Fruit fly (Drosophila melanogaster) whole organism, prepupa: ENCODE measurements around the gene TTLL4A.

Experiments used
- Blimp-1 ChIP-seq: fragments of 200-800 bp; sonication (Bioruptor generic); optimal IDR thresholded peaks from 3 replicates; lab custom pipeline; 2017; ENCODE audit warnings: missing biosample characterization, missing genetic modification characterization, mild to moderate bottlenecking, moderate library complexity, missing genetic modification reagents
- CG11762 ChIP-seq: fragments of 200-800 bp; sonication (Bioruptor generic); optimal IDR thresholded peaks from 3 replicates; lab custom pipeline; 2016; ENCODE audit warnings: missing biosample characterization, missing genetic modification characterization; ENCODE audit not compliant: insufficient read depth
- Lpt ChIP-seq: fragments of 200-800 bp; sonication (Bioruptor generic); optimal IDR thresholded peaks from 3 replicates; lab custom pipeline; 2016; ENCODE audit warnings: missing biosample characterization, missing genetic modification characterization
- Sox102F ChIP-seq: fragments of 200-800 bp; sonication (Bioruptor generic); optimal IDR thresholded peaks from 2 replicates; lab custom pipeline; 2016; ENCODE audit warnings: missing biosample characterization, mild to moderate bottlenecking, missing genetic modification characterization

DNA sequence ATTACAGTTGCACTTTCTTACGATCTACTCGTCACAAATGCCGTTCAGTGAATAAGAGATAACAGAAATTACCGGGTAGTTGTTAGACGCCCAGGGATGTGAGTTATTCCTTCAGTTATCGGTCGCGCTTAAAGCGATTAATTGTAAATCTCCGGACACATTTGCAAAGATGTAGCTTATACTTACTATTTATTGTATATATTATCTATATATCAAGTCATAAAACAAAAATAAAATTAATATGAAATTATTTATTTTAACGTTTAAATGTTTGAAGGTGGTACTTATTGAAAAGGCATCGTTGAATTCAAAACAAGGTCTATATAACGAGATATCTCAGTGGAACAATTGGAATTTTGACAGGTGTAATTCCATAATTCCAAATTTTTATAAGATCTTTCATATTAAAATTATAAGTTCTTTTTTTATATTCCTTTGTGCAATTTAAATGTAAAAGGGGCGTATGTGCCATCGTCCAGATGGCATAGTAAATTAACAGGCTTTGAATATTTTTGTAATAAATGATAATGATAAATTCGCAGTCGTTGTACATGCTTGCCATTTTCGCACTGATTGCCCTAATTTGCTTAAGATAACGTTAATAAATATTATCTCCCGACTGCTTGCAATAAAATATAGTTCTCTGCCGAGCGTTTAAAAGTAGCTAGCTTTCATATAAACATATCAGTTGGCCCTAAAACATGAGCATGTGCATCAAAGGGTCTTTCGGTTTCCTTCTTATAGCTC, 12.3 kb downstream of the TTLL4A start, which contains the start of the genes aub and lectin-33A:
- no peak for TF ChIP-seq Sox102F
- no peak for TF ChIP-seq Lpt (GFP tag; lab: Kevin White, UChicago)
- no peak for TF ChIP-seq CG11762 (GFP tag; lab: Kevin White, UChicago)
- no peak for TF ChIP-seq Blimp-1
